Fruit fly (Drosophila melanogaster): ENCODE measurements around the gene CG14710.

The CG14710 gene

dm6 chr3R:11615415-11616104 is 4.3 kb upstream of the CG14710 start (continued):
- TF ChIP-seq CG11294 (GFP tag; IDR thresholded peaks at IDR 0.05) = no peak
- peak; percentile 1 for TF ChIP-seq CG6854 (GFP tag; optimal IDR thresholded peaks at IDR 0.05)
- no peak for TF ChIP-seq fd85E (GFP tag; optimal IDR thresholded peaks at IDR 0.05)
- TF ChIP-seq Sox102F (GFP tag; optimal IDR thresholded peaks at IDR 0.05) = no peak
- peak; percentile 29 for TF ChIP-seq dsx (GFP tag; optimal IDR thresholded peaks at IDR 0.05; ENCODE audit: poor library complexity, severe bottlenecking)
- TF ChIP-seq CG1621 (tag; optimal IDR thresholded peaks at IDR 0.05) = peak; percentile 43
- peak in 1 of 2 experiments; percentile 57 for TF ChIP-seq ss (GFP tag; optimal IDR thresholded peaks at IDR 0.05)
- no peak for TF ChIP-seq CG8119 (GFP tag; IDR thresholded peaks at IDR 0.05)
- no peak for TF ChIP-seq esn (GFP tag; optimal IDR thresholded peaks at IDR 0.05)
- TF ChIP-seq vri (GFP tag; optimal IDR thresholded peaks at IDR 0.05) = no peak

- no peak for TF ChIP-seq Eip75B (GFP tag; optimal IDR thresholded peaks at IDR 0.05)
- TF ChIP-seq topi (GFP tag; optimal IDR thresholded peaks at IDR 0.05) = peak; percentile 4
- TF ChIP-seq CG6808 (GFP tag; optimal IDR thresholded peaks at IDR 0.05) = peak; percentile 68
- peak; percentile 4 for TF ChIP-seq Smox (GFP tag; optimal IDR thresholded peaks at IDR 0.05)
- peak; percentile 84 for TF ChIP-seq Eip78C (GFP tag)
- TF ChIP-seq CG3919 (GFP tag; optimal IDR thresholded peaks at IDR 0.05) = peak; percentile 14
- TF ChIP-seq CG10631 (GFP tag; optimal IDR thresholded peaks at IDR 0.05) = peak; percentile 21
- TF ChIP-seq CG32006 (GFP tag; optimal IDR thresholded peaks at IDR 0.05) = peak; percentile 71
- TF ChIP-seq lz (GFP tag; optimal IDR thresholded peaks at IDR 0.05) = peak; percentile 11
- TF ChIP-seq Ets96B (tag; optimal IDR thresholded peaks at IDR 0.05) = peak; percentile 46
- TF ChIP-seq fd59A (GFP tag; optimal IDR thresholded peaks at IDR 0.05) = peak; percentile 20
- TF ChIP-seq CG8119 (GFP tag; IDR thresholded peaks at IDR 0.05) = peak; percentile 63
- TF ChIP-seq CG10669 (GFP tag; optimal IDR thresholded peaks at IDR 0.05) = peak; percentile 33
- peak; percentile 67 for TF ChIP-seq CG6276 (GFP tag; optimal IDR thresholded peaks at IDR 0.05)
- TF ChIP-seq CG3032 (tag; optimal IDR thresholded peaks at IDR 0.05) = peak; percentile 43
- TF ChIP-seq Blimp-1 (GFP tag; optimal IDR thresholded peaks at IDR 0.05) = no peak
- TF ChIP-seq vri (GFP tag; optimal IDR thresholded peaks at IDR 0.05) = no peak
- TF ChIP-seq CG15336 (GFP tag; IDR thresholded peaks at IDR 0.05) = peak; percentile 55
- no peak for TF ChIP-seq esn (GFP tag; optimal IDR thresholded peaks at IDR 0.05)
- peak; percentile 26 for TF ChIP-seq achi (GFP tag; optimal IDR thresholded peaks at IDR 0.05)
- TF ChIP-seq CG8319 (GFP tag; optimal IDR thresholded peaks at IDR 0.05) = no peak
- peak; percentile 9 for TF ChIP-seq pdm3 (GFP tag; optimal IDR thresholded peaks at IDR 0.05)
- no peak for TF ChIP-seq CG7368 (GFP tag; optimal IDR thresholded peaks at IDR 0.05)
- peak; percentile 34 for TF ChIP-seq CG11762 (GFP tag; optimal IDR thresholded peaks at IDR 0.05; ENCODE audit: insufficient read depth)
- TF ChIP-seq acj6 (GFP tag; optimal IDR thresholded peaks at IDR 0.05) = peak; percentile 46
- TF ChIP-seq OdsH (GFP tag; optimal IDR thresholded peaks at IDR 0.05) = peak; percentile 31
- TF ChIP-seq spab (GFP tag; optimal IDR thresholded peaks at IDR 0.05) = peak; percentile 15
- peak; percentile 35 for TF ChIP-seq CG4318 (GFP tag; optimal IDR thresholded peaks at IDR 0.05)
- TF ChIP-seq Eip93F (GFP tag; optimal IDR thresholded peaks at IDR 0.05) = no peak
- TF ChIP-seq salr (GFP tag; optimal IDR thresholded peaks at IDR 0.05) = peak in 1 of 2 experiments; percentile 64
- peak; percentile 11 for TF ChIP-seq CG8632 (GFP tag; optimal IDR thresholded peaks at IDR 0.05)
- peak; percentile 53 for TF ChIP-seq net (GFP tag; optimal IDR thresholded peaks at IDR 0.05)
- TF ChIP-seq Hr39 (GFP tag; optimal IDR thresholded peaks at IDR 0.05) = peak; percentile 17
- no peak for TF ChIP-seq fkh (GFP tag; optimal IDR thresholded peaks at IDR 0.05)
- peak; percentile 0 for TF ChIP-seq CG16779 (tag; optimal IDR thresholded peaks at IDR 0.05)
- TF ChIP-seq Hr4 (GFP tag; optimal IDR thresholded peaks at IDR 0.05) = peak; percentile 52
Observed at dm6 chr3R:11616219-11616618, 3.7 kb upstream of the CG14710 start.

All from whole organism, prepupa.